Fruit fly (Drosophila melanogaster): ENCODE results near the gene Lar.
A peak's percentile ranks its signal among the peaks of the same experiment; 100 is the strongest.

Lar gene

dm6 chr2L:19576299-19576971 is 10.0 kb upstream of the Lar start (continued):
- TF ChIP-seq Ssrp (tag; optimal IDR thresholded peaks at IDR 0.05): no peak
- no peak for TF ChIP-seq CG11085 (GFP tag; IDR thresholded peaks at IDR 0.05)
- no peak for TF ChIP-seq CG2712 (tag; optimal IDR thresholded peaks at IDR 0.05)
- TF ChIP-seq Mrtf (GFP tag; IDR thresholded peaks at IDR 0.05): no peak
- no peak for TF ChIP-seq CG9817 (tag; optimal IDR thresholded peaks at IDR 0.05)
- TF ChIP-seq Side (GFP tag; optimal IDR thresholded peaks at IDR 0.05): no peak
- no peak for TF ChIP-seq Jarid2 (GFP tag; optimal IDR thresholded peaks at IDR 0.05)
- no peak for TF ChIP-seq CG6765 (GFP tag; optimal IDR thresholded peaks at IDR 0.05)
- no peak for TF ChIP-seq CG12299 (tag; optimal IDR thresholded peaks at IDR 0.05)
- no peak for TF ChIP-seq CG6683 (GFP tag; optimal IDR thresholded peaks at IDR 0.05)
- TF ChIP-seq zen2 (GFP tag; IDR thresholded peaks at IDR 0.05; ENCODE audit: partially characterized antibody): no peak
- TF ChIP-seq CG3726 (GFP tag; IDR thresholded peaks at IDR 0.05): no peak
- no peak for TF ChIP-seq az2 (GFP tag; optimal IDR thresholded peaks at IDR 0.05)
- TF ChIP-seq wor (GFP tag; IDR thresholded peaks at IDR 0.05): no peak
- no peak for TF ChIP-seq zfh2 (GFP tag; optimal IDR thresholded peaks at IDR 0.05)
- TF ChIP-seq Stat92E (GFP tag; optimal IDR thresholded peaks at IDR 0.05): peak in 1 of 3 experiments; percentile 93

dm6 chr2L:19577187-19577765 is 9.1 kb upstream of the Lar start, which contains the start of the genes spi and msb1l:
spi (minus strand) TSS chr2L:19577315.
msb1l (plus strand) TSS chr2L:19577701.
- TF ChIP-seq wek (GFP tag; optimal IDR thresholded peaks at IDR 0.05) (no peak), nom (GFP tag; optimal IDR thresholded peaks at IDR 0.05) (no peak), ac (GFP tag; optimal IDR thresholded peaks at IDR 0.05) (no peak), Chrac-16 (GFP tag; optimal IDR thresholded peaks at IDR 0.05) (peak; percentile 54), CG34224 (GFP tag; IDR thresholded peaks at IDR 0.05; ENCODE audit: partially characterized antibody) (no peak), Lim3 (GFP tag; IDR thresholded peaks at IDR 0.05) (no peak), tll (GFP tag; optimal IDR thresholded peaks at IDR 0.05) (peak in 1 of 2 experiments; percentile 8), fd96Cb (tag; optimal IDR thresholded peaks at IDR 0.05) (peak; percentile 45), chif (GFP tag; optimal IDR thresholded peaks at IDR 0.05) (peak in 1 of 2 experiments; percentile 17), nmo (GFP tag; optimal IDR thresholded peaks at IDR 0.05) (peak; percentile 82), unc-4 (GFP tag; IDR thresholded peaks at IDR 0.05; ENCODE audit: partially characterized antibody) (peak; percentile 47; the same call in 1 of the 2 replicates), peb (GFP tag; IDR thresholded peaks at IDR 0.05) (0 out of 2 replicates have a peak, but pooled peaks have one; percentile 7), CG9215 (GFP tag; IDR thresholded peaks at IDR 0.05) (peak; percentile 57; the same call in 1 of the 2 replicates), CG8765 (GFP tag; IDR thresholded peaks at IDR 0.05) (no peak), vnd (GFP tag; IDR thresholded peaks at IDR 0.05; ENCODE audit: partially characterized antibody) (peak; percentile 45; the same call in 1 of the 3 replicates), CG12155 (GFP tag; optimal IDR thresholded peaks at IDR 0.05) (peak; percentile 61), aop (GFP tag; IDR thresholded peaks at IDR 0.05) (no peak), CG12744 (GFP tag; optimal IDR thresholded peaks at IDR 0.05) (no peak), CG7928 (GFP tag; optimal IDR thresholded peaks at IDR 0.05) (no peak), Dref (GFP tag; IDR thresholded peaks at IDR 0.05) (peak; percentile 33; the same call in 1 of the 2 replicates), CG31441 (GFP tag; IDR thresholded peaks at IDR 0.05) (peak; percentile 57; the same call in 1 of the 2 replicates), Nf-YA (GFP tag; IDR thresholded peaks at IDR 0.05) (no peak), Usf (GFP tag; optimal IDR thresholded peaks at IDR 0.05) (peak; percentile 27), CG11456 (GFP tag; IDR thresholded peaks at IDR 0.05) (no peak), sens-2 (GFP tag; IDR thresholded peaks at IDR 0.05) (no peak), CG8924 (tag; optimal IDR thresholded peaks at IDR 0.05) (peak; percentile 65), ato (GFP tag; IDR thresholded peaks at IDR 0.05; ENCODE audit: partially characterized antibody) (no peak), B-H1 (GFP tag; IDR thresholded peaks at IDR 0.05) (no peak), E2f2 (GFP tag; IDR thresholded peaks at IDR 0.05) (peak; percentile 78), Ets65A (GFP tag) (peak; percentile 92), danr (GFP tag; IDR thresholded peaks at IDR 0.05) (0 out of 2 replicates have a peak, but pooled peaks have one; percentile 31), CG7556 (GFP tag; optimal IDR thresholded peaks at IDR 0.05) (peak; percentile 65)

Measured in whole organism, embryonic.